Fruit fly (Drosophila melanogaster) whole organism, wandering third instar larva: ENCODE measurements around the gene DopEcR.

ENCODE experiments used
- CrebA ChIP-seq: fragments of 200-800 bp; sonication (Bioruptor generic); optimal IDR thresholded peaks from 2 replicates; lab custom pipeline; 2016; ENCODE audit warnings: missing biosample characterization, mild to moderate bottlenecking, missing genetic modification characterization, borderline replicate concordance
- Mio ChIP-seq: sonication (Bioruptor generic); optimal IDR thresholded peaks from 2 replicates; lab custom pipeline; 2016; ENCODE audit warnings: missing biosample characterization, missing genetic modification characterization
- Myc ChIP-seq: fragments of >200 bp; optimal IDR thresholded peaks from 2 replicates; lab custom pipeline; 2017
- N ChIP-seq: fragments of >200 bp; optimal IDR thresholded peaks from 2 replicates; lab custom pipeline; 2018; ENCODE audit warnings: missing biosample characterization, missing external identifiers, missing genetic modification characterization
- h ChIP-seq: fragments of 200-800 bp; sonication (Bioruptor generic); optimal IDR thresholded peaks from 3 replicates; lab custom pipeline; 2016; ENCODE audit warnings: missing biosample characterization, mild to moderate bottlenecking, missing genetic modification characterization
- lola ChIP-seq: fragments of >200 bp; optimal IDR thresholded peaks from 2 replicates; lab custom pipeline; 2017; ENCODE audit warnings: missing biosample characterization, missing genetic modification characterization
- sage ChIP-seq: fragments of 200-800 bp; sonication (Bioruptor generic); optimal IDR thresholded peaks from 2 replicates; lab custom pipeline; 2016; ENCODE audit warnings: missing biosample characterization, mild to moderate bottlenecking, missing genetic modification characterization
- usp ChIP-seq: fragments of >200 bp; optimal IDR thresholded peaks from 2 replicates; lab custom pipeline; 2017; ENCODE audit warnings: missing biosample characterization, missing genetic modification characterization

dm6 chr3L:4395501-4396073 lies 15.4 kb upstream of the DopEcR start:
- TF ChIP-seq Mio (no peak), sage (no peak), lola (GFP tag; lab: Kevin White, UChicago) (no peak), CrebA (GFP tag; lab: Kevin White, UChicago) (no peak), Myc (no peak), h (peak; percentile 24), N (GFP tag; lab: Kevin White, UChicago) (no peak), usp (GFP tag; lab: Kevin White, UChicago) (no peak)
